Worm (Caenorhabditis elegans) whole organism, young adult: Measurements from ENCODE around the gene suex-1.
A peak's percentile ranks its signal among the peaks of the same experiment; 100 is the strongest.

Source experiments
- B0019.2 ChIP-seq: fragments of 200-800 bp; sonication (Bioruptor generic); conservative IDR thresholded peaks from 2 replicates; pipeline ENCODE4 v1.3.6; 2022; ENCODE audit warnings: missing genetic modification reagents, missing genetic modification characterization, missing compliant biosample characterization
- B0261.1 ChIP-seq: sonication (generic microtip); optimal IDR thresholded peaks from 2 replicates; lab custom pipeline; 2016; ENCODE audit warnings: mild to moderate bottlenecking, missing genetic modification characterization, moderate library complexity, missing compliant biosample characterization
- F22D6.2 ChIP-seq: sonication (generic microtip); optimal IDR thresholded peaks from 2 replicates; lab custom pipeline; 2016; ENCODE audit warnings: mild to moderate bottlenecking, missing genetic modification characterization, missing compliant biosample characterization
- F33H1.4 ChIP-seq: fragments of 200-800 bp; sonication (Bioruptor generic); IDR thresholded peaks from 2 replicates; pipeline ENCODE4 v1.3.6; 2022; ENCODE audit warnings: missing genetic modification reagents, missing genetic modification characterization, missing compliant biosample characterization
- F37B4.10 ChIP-seq: fragments of 200-800 bp; sonication (Bioruptor generic); IDR thresholded peaks from 2 replicates; pipeline ENCODE4 v1.3.6; 2022; ENCODE audit warnings: missing genetic modification characterization, missing compliant biosample characterization
- F39B2.1 ChIP-seq: fragments of 200-800 bp; sonication (Bioruptor generic); IDR thresholded peaks from 2 replicates; pipeline ENCODE4 v1.3.6; 2022; ENCODE audit warnings: missing genetic modification reagents, missing genetic modification characterization, missing compliant biosample characterization
- F57A8.1 ChIP-seq: fragments of 200-800 bp; sonication (Bioruptor generic); optimal IDR thresholded peaks from 2 replicates; lab custom pipeline; 2018; ENCODE audit warnings: mild to moderate bottlenecking, missing genetic modification characterization, moderate library complexity, missing compliant biosample characterization
- K11D2.4 ChIP-seq: fragments of 200-800 bp; sonication (Bioruptor generic); IDR thresholded peaks from 2 replicates; pipeline ENCODE4 v1.3.6; 2022; ENCODE audit warnings: missing genetic modification reagents, missing genetic modification characterization, missing compliant biosample characterization
- Y53G8AR.9 ChIP-seq: fragments of 200-800 bp; sonication (Bioruptor generic); conservative IDR thresholded peaks from 2 replicates; pipeline ENCODE4 v1.3.6; 2022; ENCODE audit warnings: missing genetic modification reagents, missing genetic modification characterization, missing compliant biosample characterization
- ZK185.1 ChIP-seq: sonication (generic microtip); optimal IDR thresholded peaks from 2 replicates; lab custom pipeline; 2016; ENCODE audit warnings: mild to moderate bottlenecking, missing genetic modification characterization, missing compliant biosample characterization; ENCODE audit not compliant: poor library complexity, severe bottlenecking
- ama-1 ChIP-seq, 3 experiments: fragments of 150-350 bp in 1 of 3; sonication (generic microtip) in 2 of 3; optimal IDR thresholded peaks; 2 replicates each; lab custom pipeline; 2014 to 2018; ENCODE audit warnings: missing biosample characterization in 2 of 3, missing genetic modification characterization in 2 of 3, missing genetic modification reagents in 2 of 3
- aptf-3 ChIP-seq: fragments of 200-800 bp; sonication (Bioruptor generic); IDR thresholded peaks from 2 replicates; pipeline ENCODE4 v1.3.6; 2022; ENCODE audit warnings: missing genetic modification characterization, missing compliant biosample characterization
- atf-7 ChIP-seq: sonication (generic microtip); optimal IDR thresholded peaks from 2 replicates; lab custom pipeline; 2017; ENCODE audit warnings: mild to moderate bottlenecking, missing genetic modification characterization, missing compliant biosample characterization
- cebp-1 ChIP-seq, 2 experiments: fragments of 200-800 bp in 1 of 2; sonication (Bioruptor generic) in 1 of 2; sonication (generic microtip) in 1 of 2; IDR thresholded peaks in 1 of 2; optimal IDR thresholded peaks in 1 of 2; 2 replicates each; pipeline versions ENCODE4 v1.3.6 to Lab custom; 2017 to 2022; ENCODE audit warnings: missing compliant biosample characterization in 2 of 2, missing genetic modification characterization in 2 of 2, mild to moderate bottlenecking in 1 of 2, missing genetic modification reagents in 1 of 2, moderate library complexity in 1 of 2
- cebp-2 ChIP-seq: fragments of 200-800 bp; sonication (Bioruptor generic); IDR thresholded peaks from 2 replicates; pipeline ENCODE4 v1.3.6; 2022; ENCODE audit warnings: missing genetic modification characterization, missing compliant biosample characterization
- ceh-100 ChIP-seq: fragments of 200-800 bp; sonication (Bioruptor generic); IDR thresholded peaks from 2 replicates; pipeline ENCODE4 v1.3.6; 2022; ENCODE audit warnings: missing genetic modification reagents, missing genetic modification characterization, missing compliant biosample characterization
- ceh-27 ChIP-seq: fragments of 200-800 bp; sonication (Bioruptor generic); optimal IDR thresholded peaks from 2 replicates; lab custom pipeline; 2018; ENCODE audit warnings: mild to moderate bottlenecking, missing genetic modification characterization, moderate library complexity, missing compliant biosample characterization
- ceh-58 ChIP-seq: fragments of 200-800 bp; sonication (Bioruptor generic); IDR thresholded peaks from 2 replicates; pipeline ENCODE4 v1.3.6; 2022; ENCODE audit warnings: missing genetic modification characterization, missing compliant biosample characterization
- chd-7 ChIP-seq: sonication (generic microtip); optimal IDR thresholded peaks from 2 replicates; lab custom pipeline; 2016; ENCODE audit warnings: mild to moderate bottlenecking, missing genetic modification characterization, moderate library complexity, missing compliant biosample characterization
- die-1 ChIP-seq: sonication (generic microtip); optimal IDR thresholded peaks from 2 replicates; lab custom pipeline; 2016; ENCODE audit warnings: missing genotype, mild to moderate bottlenecking, missing genetic modification characterization, missing compliant biosample characterization
- dox-1 ChIP-seq: fragments of 200-800 bp; sonication (Bioruptor generic); IDR thresholded peaks from 2 replicates; pipeline ENCODE4 v1.3.6; 2022; ENCODE audit warnings: missing genetic modification reagents, missing genetic modification characterization, missing compliant biosample characterization
- him-1 ChIP-seq: sonication (generic microtip); optimal IDR thresholded peaks from 2 replicates; lab custom pipeline; 2016; ENCODE audit warnings: missing genotype, missing genetic modification reagents, missing genetic modification characterization, missing compliant biosample characterization
- hmg-1.2 ChIP-seq: fragments of 200-800 bp; sonication (Bioruptor generic); IDR thresholded peaks from 2 replicates; pipeline ENCODE4 v1.3.6; 2022; ENCODE audit warnings: missing genetic modification reagents, missing genetic modification characterization, missing compliant biosample characterization
- hmg-20 ChIP-seq: fragments of 200-800 bp; sonication (Bioruptor generic); IDR thresholded peaks from 2 replicates; pipeline ENCODE4 v1.3.6; 2022; ENCODE audit warnings: missing genetic modification reagents, missing genetic modification characterization, missing compliant biosample characterization
- hrde-1 ChIP-seq: sonication (generic microtip); optimal IDR thresholded peaks from 2 replicates; lab custom pipeline; 2016; ENCODE audit warnings: missing genetic modification characterization, mild to moderate bottlenecking, missing compliant biosample characterization, moderate library complexity, missing genotype, missing genetic modification reagents, borderline replicate concordance
- let-526 ChIP-seq: fragments of 200-800 bp; sonication (Bioruptor generic); IDR thresholded peaks from 2 replicates; pipeline ENCODE4 v1.3.6; 2022; ENCODE audit warnings: missing genetic modification reagents, missing genetic modification characterization, missing compliant biosample characterization
- lin-26 ChIP-seq: fragments of 200-800 bp; sonication (Bioruptor generic); IDR thresholded peaks from 2 replicates; pipeline ENCODE4 v1.3.6; 2022; ENCODE audit warnings: missing genetic modification reagents, missing genetic modification characterization, missing compliant biosample characterization
- lin-54 ChIP-seq: fragments of 200-800 bp; sonication (Bioruptor generic); optimal IDR thresholded peaks from 2 replicates; lab custom pipeline; 2018; ENCODE audit warnings: mild to moderate bottlenecking, missing genetic modification characterization, missing compliant biosample characterization
- lsl-1 ChIP-seq: fragments of 200-800 bp; sonication (Bioruptor generic); optimal IDR thresholded peaks from 2 replicates; lab custom pipeline; 2018; ENCODE audit warnings: mild to moderate bottlenecking, missing genetic modification characterization, moderate library complexity, missing compliant biosample characterization
- lsy-27 ChIP-seq: sonication (generic microtip); optimal IDR thresholded peaks from 2 replicates; lab custom pipeline; 2017; ENCODE audit warnings: missing genetic modification characterization, mild to moderate bottlenecking, missing compliant biosample characterization, antibody characterized with exemption, missing genotype, borderline replicate concordance; ENCODE audit not compliant: insufficient read depth
- mes-4 ChIP-seq: sonication (generic microtip); optimal IDR thresholded peaks from 2 replicates; lab custom pipeline; 2016; ENCODE audit warnings: missing genotype, missing genetic modification characterization, missing compliant biosample characterization
- nfya-1 ChIP-seq: sonication (generic microtip); optimal IDR thresholded peaks from 2 replicates; lab custom pipeline; 2017; ENCODE audit warnings: antibody characterized with exemption, missing compliant biosample characterization, missing genetic modification characterization, borderline replicate concordance; ENCODE audit not compliant: insufficient read depth
- nhr-80 ChIP-seq: sonication (generic microtip); optimal IDR thresholded peaks from 2 replicates; lab custom pipeline; 2016; ENCODE audit warnings: missing genetic modification characterization, missing compliant biosample characterization
- nhr-90 ChIP-seq: sonication (generic microtip); optimal IDR thresholded peaks from 2 replicates; lab custom pipeline; 2016; ENCODE audit warnings: missing genotype, mild to moderate bottlenecking, missing genetic modification characterization, missing compliant biosample characterization
- pbrm-1 ChIP-seq: fragments of 200-800 bp; sonication (Bioruptor generic); IDR thresholded peaks from 2 replicates; pipeline ENCODE4 v1.3.6; 2022; ENCODE audit warnings: missing genetic modification reagents, missing genetic modification characterization, missing compliant biosample characterization
- pha-4 ChIP-seq: fragments of 150-350 bp; sonication (generic microtip); optimal IDR thresholded peaks from 2 replicates; lab custom pipeline; 2014; ENCODE audit warnings: missing biosample characterization, missing genetic modification reagents, missing genetic modification characterization
- rpc-1 ChIP-seq, 2 experiments: fragments of 150-350 bp in 1 of 2; sonication (generic microtip) in 1 of 2; optimal IDR thresholded peaks; 2 replicates each; lab custom pipeline; 2014 to 2018; ENCODE audit warnings: missing biosample characterization in 1 of 2, missing genetic modification characterization in 1 of 2, missing genetic modification reagents in 1 of 2, missing genotype in 1 of 2
- sdz-38 ChIP-seq: sonication (generic microtip); optimal IDR thresholded peaks from 2 replicates; lab custom pipeline; 2016; ENCODE audit warnings: missing genotype, missing genetic modification characterization, missing compliant biosample characterization
- snpc-1.1 ChIP-seq: sonication (generic microtip); optimal IDR thresholded peaks from 2 replicates; lab custom pipeline; 2017; ENCODE audit warnings: missing genetic modification characterization, mild to moderate bottlenecking, missing compliant biosample characterization, antibody characterized with exemption, moderate library complexity, missing genotype, missing genetic modification reagents; ENCODE audit not compliant: insufficient read depth
- snpc-4 ChIP-seq, 5 experiments: fragments of 150-350 bp in 1 of 5; sonication (generic microtip) in 4 of 5; optimal IDR thresholded peaks; 2 replicates each; lab custom pipeline; 2014 to 2018; ENCODE audit warnings: missing genetic modification characterization in 5 of 5, missing biosample characterization in 3 of 5, antibody characterized with exemption in 2 of 5, mild to moderate bottlenecking in 2 of 5, missing compliant biosample characterization in 2 of 5, missing genotype in 2 of 5, moderate library complexity in 2 of 5, missing genetic modification reagents in 1 of 5
- tlf-1 ChIP-seq: fragments of 200-800 bp; sonication (Bioruptor generic); optimal IDR thresholded peaks from 2 replicates; lab custom pipeline; 2018; ENCODE audit warnings: mild to moderate bottlenecking, missing genetic modification characterization, missing compliant biosample characterization
- unc-62 ChIP-seq: fragments of 150-350 bp; optimal IDR thresholded peaks from 2 replicates; lab custom pipeline; 2014; ENCODE audit warnings: missing biosample characterization, missing genetic modification reagents, missing genetic modification characterization
- xnd-1 ChIP-seq: sonication (generic microtip); optimal IDR thresholded peaks from 2 replicates; lab custom pipeline; 2016; ENCODE audit warnings: missing genotype, missing genetic modification reagents, missing genetic modification characterization, missing compliant biosample characterization
- ztf-26 ChIP-seq: sonication (generic microtip); optimal IDR thresholded peaks from 2 replicates; lab custom pipeline; 2017; ENCODE audit warnings: missing genetic modification characterization, missing compliant biosample characterization

Gene suex-1

ce11 chrII:5543476-5544144 lies 45.6 kb upstream of the suex-1 start (continued):
- TF ChIP-seq F37B4.10 (peak; percentile 92; the same call in 1 of the 2 replicates), snpc-4 (GFP tag; optimal IDR thresholded peaks at IDR 0.05; lab: Kevin White, UChicago) (peak; percentile 98), snpc-4 (tag; optimal IDR thresholded peaks at IDR 0.05; lab: Kevin White, UChicago) (peak; percentile 99 to 100 (median 100)), ceh-27 (GFP tag; lab: Kevin White, UChicago) (peak; percentile 98), K11D2.4 (peak; percentile 95), lsl-1 (GFP tag; lab: Kevin White, UChicago) (peak; percentile 55), ceh-100 (GFP tag; lab: Robert Waterston, UW) (peak; percentile 84), pbrm-1 (GFP tag; lab: Robert Waterston, UW) (peak; percentile 99), nhr-90 (tag; lab: Kevin White, UChicago) (peak; percentile 69), F39B2.1 (GFP tag; lab: Robert Waterston, UW) (peak; percentile 8; the same call in 1 of the 2 replicates), ama-1 (optimal IDR thresholded peaks at IDR 0.05; lab: Kevin White, UChicago) (peak; percentile 100), ama-1 (GFP tag; optimal IDR thresholded peaks at IDR 0.05; lab: Kevin White, UChicago) (peak; percentile 85 to 93), dox-1 (GFP tag; lab: Robert Waterston, UW) (peak; percentile 97), unc-62 (peak; percentile 23), die-1 (peak; percentile 64), ceh-58 (0 out of 2 replicates have a peak, but pooled peaks have one; percentile 12), hmg-20 (GFP tag; lab: Robert Waterston, UW) (peak; percentile 93), Y53G8AR.9 (peak; percentile 95), ZK185.1 (peak; percentile 98), lin-26 (peak; percentile 91), tlf-1 (peak; percentile 94), xnd-1 (tag; lab: Kevin White, UChicago) (peak; percentile 15), pha-4 (peak; percentile 95), F57A8.1 (GFP tag; lab: Kevin White, UChicago) (peak; percentile 78), hmg-1.2 (peak; percentile 90), cebp-2 (GFP tag; lab: Robert Waterston, UW) (peak; percentile 83; the same call in 1 of the 2 replicates), nhr-80 (tag; lab: Kevin White, UChicago) (peak; percentile 45), cebp-1 (GFP tag; IDR thresholded peaks at IDR 0.05; lab: Robert Waterston, UW) (peak; percentile 69), cebp-1 (tag; optimal IDR thresholded peaks at IDR 0.05; lab: Kevin White, UChicago) (peak; percentile 95), nfya-1 (no peak), hrde-1 (tag; lab: Kevin White, UChicago) (peak; percentile 80), B0261.1 (peak; percentile 51), F33H1.4 (GFP tag; lab: Robert Waterston, UW) (peak; percentile 64), rpc-1 (optimal IDR thresholded peaks at IDR 0.05; lab: Kevin White, UChicago) (peak; percentile 8), rpc-1 (tag; optimal IDR thresholded peaks at IDR 0.05; lab: Kevin White, UChicago) (peak; percentile 5), F22D6.2 (tag; lab: Kevin White, UChicago) (peak; percentile 84), ztf-26 (tag; lab: Kevin White, UChicago) (peak; percentile 98), snpc-1.1 (tag; lab: Kevin White, UChicago) (peak; percentile 95), B0019.2 (no peak), chd-7 (tag; lab: Kevin White, UChicago) (peak; percentile 97), him-1 (peak; percentile 85), let-526 (GFP tag; lab: Robert Waterston, UW) (peak; percentile 94), sdz-38 (tag; lab: Kevin White, UChicago) (peak; percentile 44), atf-7 (tag; lab: Kevin White, UChicago) (peak; percentile 98), lsy-27 (tag; lab: Kevin White, UChicago) (no peak), aptf-3 (peak; percentile 83; the same call in 1 of the 2 replicates), mes-4 (tag; lab: Kevin White, UChicago) (peak; percentile 55), lin-54 (peak; percentile 93)
